Worm (Caenorhabditis elegans): ENCODE data around the gene K11D12.14.

The K11D12.14 gene

ce11 chrV:5049333-5049942 is at the start of gene K11D12.14, which contains the start of gene pqn-51 (continued):
- peak; percentile 7 for TF ChIP-seq snpc-1.3 (tag; optimal IDR thresholded peaks at IDR 0.05; ENCODE audit: insufficient read depth)
- peak; percentile 85 for TF ChIP-seq madf-10 (tag; optimal IDR thresholded peaks at IDR 0.05)
- peak; percentile 90 for TF ChIP-seq cebp-1 (GFP tag; IDR thresholded peaks at IDR 0.05)
- peak; percentile 97 for TF ChIP-seq cebp-1 (tag; optimal IDR thresholded peaks at IDR 0.05)
- peak in 2 of 3 experiments; percentile 34 to 90 for TF ChIP-seq lin-35 (GFP tag; optimal IDR thresholded peaks at IDR 0.05)
- TF ChIP-seq snpc-1.1 (tag; optimal IDR thresholded peaks at IDR 0.05; ENCODE audit: insufficient read depth) = no peak
- TF ChIP-seq egl-44 (GFP tag; IDR thresholded peaks at IDR 0.05) = peak; percentile 76; the same call in 1 of the 2 replicates
- TF ChIP-seq nfyb-1 (GFP tag; IDR thresholded peaks at IDR 0.05) = peak; percentile 98
- no peak for TF ChIP-seq die-1 (tag; optimal IDR thresholded peaks at IDR 0.05)
- TF ChIP-seq pbrm-1 (GFP tag; IDR thresholded peaks at IDR 0.05) = peak; percentile 88
- TF ChIP-seq attf-6 (GFP tag; IDR thresholded peaks at IDR 0.05) = peak; percentile 74
- peak; percentile 45 for TF ChIP-seq xnd-1 (tag; optimal IDR thresholded peaks at IDR 0.05)
- peak; percentile 72 for TF ChIP-seq gei-17 (GFP tag; optimal IDR thresholded peaks at IDR 0.05)
- TF ChIP-seq lin-40 (tag; optimal IDR thresholded peaks at IDR 0.05) = peak; percentile 95
- TF ChIP-seq F57C9.4 (tag; optimal IDR thresholded peaks at IDR 0.05) = no peak
- 0 out of 2 replicates have a peak, but pooled peaks have one; percentile 7 for TF ChIP-seq Y67H2A.10 (GFP tag; conservative IDR thresholded peaks at IDR 0.05)
- peak; percentile 89; the same call in 1 of the 2 replicates for TF ChIP-seq Y56A3A.18 (GFP tag; IDR thresholded peaks at IDR 0.05)
- TF ChIP-seq F49E8.2 (tag; optimal IDR thresholded peaks at IDR 0.05; ENCODE audit: insufficient read depth) = no peak
- no peak for TF ChIP-seq hlh-26 (GFP tag; conservative IDR thresholded peaks at IDR 0.05)
- TF ChIP-seq zim-3 (tag; optimal IDR thresholded peaks at IDR 0.05) = no peak
- no peak for TF ChIP-seq nhr-120 (GFP tag; IDR thresholded peaks at IDR 0.05)
- TF ChIP-seq Y53G8AR.9 (GFP tag; conservative IDR thresholded peaks at IDR 0.05) = peak; percentile 88
- TF ChIP-seq madf-6 (GFP tag; IDR thresholded peaks at IDR 0.05) = peak; percentile 86
- TF ChIP-seq attf-3 (GFP tag; conservative IDR thresholded peaks at IDR 0.05) = peak; percentile 71
- 0 out of 2 replicates have a peak, but pooled peaks have one; percentile 6 for TF ChIP-seq F37B4.10 (GFP tag; IDR thresholded peaks at IDR 0.05)
- no peak for TF ChIP-seq sptf-2 (GFP tag; optimal IDR thresholded peaks at IDR 0.05)
- peak; percentile 77 to 91 for TF ChIP-seq let-607 (tag; optimal IDR thresholded peaks at IDR 0.05)
- TF ChIP-seq tbp1 (GFP tag; optimal IDR thresholded peaks at IDR 0.05) = peak; percentile 68
- TF ChIP-seq sea-2 (GFP tag; IDR thresholded peaks at IDR 0.05) = 0 out of 2 replicates have a peak, but pooled peaks have one; percentile 33
- no peak for TF ChIP-seq fkh-3 (tag; optimal IDR thresholded peaks at IDR 0.05)
- peak; percentile 44 for TF ChIP-seq efl-1 (GFP tag; optimal IDR thresholded peaks at IDR 0.05)
- peak; percentile 8 for TF ChIP-seq nhr-90 (tag; optimal IDR thresholded peaks at IDR 0.05)
- no peak for TF ChIP-seq repo-1 (tag; optimal IDR thresholded peaks at IDR 0.05)
- TF ChIP-seq K12H6.12 (tag; optimal IDR thresholded peaks at IDR 0.05) = peak; percentile 89
- peak; percentile 51 for TF ChIP-seq pha-4 (tag; optimal IDR thresholded peaks at IDR 0.05)
- no peak for TF ChIP-seq rpc-1 (optimal IDR thresholded peaks at IDR 0.05)
- no peak for TF ChIP-seq rpc-1 (tag; optimal IDR thresholded peaks at IDR 0.05)
- TF ChIP-seq lin-26 (GFP tag; IDR thresholded peaks at IDR 0.05) = peak; percentile 81
- no peak for TF ChIP-seq ceh-79 (tag; optimal IDR thresholded peaks at IDR 0.05)
- TF ChIP-seq egl-18 (GFP tag; IDR thresholded peaks at IDR 0.05) = peak; percentile 71; the same call in 1 of the 2 replicates
- TF ChIP-seq D2030.7 (GFP tag; IDR thresholded peaks at IDR 0.05) = peak; percentile 90
- 0 out of 2 replicates have a peak, but pooled peaks have one; percentile 50 for TF ChIP-seq ztf-6 (GFP tag; IDR thresholded peaks at IDR 0.05)
- no peak for TF ChIP-seq ceh-40 (GFP tag; IDR thresholded peaks at IDR 0.05)
- TF ChIP-seq ztf-28 (GFP tag; IDR thresholded peaks at IDR 0.05) = 0 out of 2 replicates have a peak, but pooled peaks have one; percentile 35
- TF ChIP-seq chd-7 (tag; optimal IDR thresholded peaks at IDR 0.05) = no peak
- TF ChIP-seq ama-1 (optimal IDR thresholded peaks at IDR 0.05) = peak; percentile 93
- no peak for TF ChIP-seq ama-1 (GFP tag; optimal IDR thresholded peaks at IDR 0.05)
- no peak for TF ChIP-seq cebp-2 (GFP tag; IDR thresholded peaks at IDR 0.05)
